Worm (Caenorhabditis elegans): Measurements from ENCODE around the gene T09F3.7.

- TF ChIP-seq W03F9.2 (tag; optimal IDR thresholded peaks at IDR 0.05) = no peak
- TF ChIP-seq dao-5 (tag; optimal IDR thresholded peaks at IDR 0.05) = no peak
These were observed 632 bp upstream of the T09F3.7 start for ce11 chrII:10390250-10390821.
